Worm (Caenorhabditis elegans) whole organism, late embryonic: ENCODE measurements around the gene C18B2.2.

Source experiments
- C08G9.2 ChIP-seq: sonication (generic microtip); optimal IDR thresholded peaks from 2 replicates; lab custom pipeline; 2016; ENCODE audit warnings: mild to moderate bottlenecking, missing genetic modification characterization, moderate library complexity, missing compliant biosample characterization
- C38D4.7 ChIP-seq: fragments of 200-800 bp; sonication (Bioruptor generic); optimal IDR thresholded peaks from 2 replicates; lab custom pipeline; 2018; ENCODE audit warnings: mild to moderate bottlenecking, missing genetic modification characterization, moderate library complexity, missing compliant biosample characterization
- Y22D7AL.16 ChIP-seq: sonication (generic microtip); optimal IDR thresholded peaks from 2 replicates; lab custom pipeline; 2016; ENCODE audit warnings: missing genetic modification characterization, missing compliant biosample characterization
- ahr-1 ChIP-seq: sonication (generic microtip); optimal IDR thresholded peaks from 2 replicates; lab custom pipeline; 2016; ENCODE audit warnings: missing genetic modification characterization, missing compliant biosample characterization
- ama-1 ChIP-seq: fragments of 150-350 bp; optimal IDR thresholded peaks from 2 replicates; lab custom pipeline; 2014
- ceh-18 ChIP-seq: sonication (generic microtip); optimal IDR thresholded peaks from 2 replicates; lab custom pipeline; 2016; ENCODE audit warnings: missing genetic modification characterization, missing compliant biosample characterization
- ceh-19 ChIP-seq: fragments of 200-800 bp; sonication (Bioruptor generic); optimal IDR thresholded peaks from 2 replicates; lab custom pipeline; 2018; ENCODE audit warnings: mild to moderate bottlenecking, missing genetic modification characterization, missing compliant biosample characterization
- ceh-30 ChIP-seq: fragments of 150-350 bp; optimal IDR thresholded peaks from 2 replicates; lab custom pipeline; 2014; ENCODE audit warnings: missing biosample characterization, missing genetic modification characterization
- ceh-34 ChIP-seq: sonication (generic microtip); optimal IDR thresholded peaks from 2 replicates; lab custom pipeline; 2016; ENCODE audit warnings: mild to moderate bottlenecking, missing genetic modification characterization, missing compliant biosample characterization
- ceh-6 ChIP-seq: fragments of 200-800 bp; sonication (Bioruptor generic); optimal IDR thresholded peaks from 2 replicates; lab custom pipeline; 2018; ENCODE audit warnings: mild to moderate bottlenecking, missing genetic modification characterization, missing compliant biosample characterization
- che-1 ChIP-seq: sonication (generic microtip); optimal IDR thresholded peaks from 2 replicates; lab custom pipeline; 2016; ENCODE audit warnings: mild to moderate bottlenecking, missing genetic modification characterization, missing compliant biosample characterization
- dve-1 ChIP-seq: sonication (generic microtip); optimal IDR thresholded peaks from 2 replicates; lab custom pipeline; 2017; ENCODE audit warnings: antibody characterized with exemption, mild to moderate bottlenecking, missing genetic modification characterization, missing compliant biosample characterization
- elt-2 ChIP-seq: sonication (generic microtip); optimal IDR thresholded peaks from 2 replicates; lab custom pipeline; 2016; ENCODE audit warnings: missing genetic modification reagents, missing genetic modification characterization, missing compliant biosample characterization
- elt-4 ChIP-seq: sonication (generic microtip); optimal IDR thresholded peaks from 2 replicates; lab custom pipeline; 2016; ENCODE audit warnings: missing genetic modification characterization, missing compliant biosample characterization
- ets-4 ChIP-seq: sonication (generic microtip); optimal IDR thresholded peaks from 2 replicates; lab custom pipeline; 2016; ENCODE audit warnings: missing genetic modification characterization, missing compliant biosample characterization
- eyg-1 ChIP-seq: sonication (generic microtip); optimal IDR thresholded peaks from 2 replicates; lab custom pipeline; 2016; ENCODE audit warnings: missing genotype, missing genetic modification characterization, missing compliant biosample characterization
- fax-1 ChIP-seq: sonication (generic microtip); optimal IDR thresholded peaks from 2 replicates; lab custom pipeline; 2016; ENCODE audit warnings: missing genotype, missing genetic modification characterization, missing compliant biosample characterization
- fkh-10 ChIP-seq: fragments of 150-350 bp; optimal IDR thresholded peaks from 2 replicates; lab custom pipeline; 2014; ENCODE audit warnings: missing biosample characterization, missing genetic modification reagents, missing genetic modification characterization
- fkh-6 ChIP-seq: sonication (generic microtip); optimal IDR thresholded peaks from 2 replicates; lab custom pipeline; 2016; ENCODE audit warnings: missing genetic modification characterization, missing compliant biosample characterization
- gmeb-2 ChIP-seq: sonication (generic microtip); optimal IDR thresholded peaks from 2 replicates; lab custom pipeline; 2016; ENCODE audit warnings: missing genetic modification characterization, inconsistent platforms, missing compliant biosample characterization
- hlh-6 ChIP-seq: sonication (generic microtip); optimal IDR thresholded peaks from 2 replicates; lab custom pipeline; 2016; ENCODE audit warnings: missing genotype, missing genetic modification characterization, missing compliant biosample characterization
- hlh-8 ChIP-seq: sonication (generic microtip); optimal IDR thresholded peaks from 2 replicates; lab custom pipeline; 2016; ENCODE audit warnings: missing genotype, missing genetic modification characterization, missing compliant biosample characterization
- lin-11 ChIP-seq: fragments of 200-800 bp; sonication (Bioruptor generic); optimal IDR thresholded peaks from 2 replicates; lab custom pipeline; 2018; ENCODE audit warnings: mild to moderate bottlenecking, missing genetic modification characterization, missing compliant biosample characterization
- nfya-1 ChIP-seq: sonication (generic microtip); optimal IDR thresholded peaks from 2 replicates; lab custom pipeline; 2017; ENCODE audit warnings: missing genetic modification characterization, mild to moderate bottlenecking, missing compliant biosample characterization, antibody characterized with exemption, moderate library complexity
- odd-2 ChIP-seq: sonication (generic microtip); optimal IDR thresholded peaks from 2 replicates; lab custom pipeline; 2017; ENCODE audit warnings: antibody characterized with exemption, mild to moderate bottlenecking, missing genetic modification characterization, missing compliant biosample characterization
- pag-3 ChIP-seq: sonication (generic microtip); optimal IDR thresholded peaks from 2 replicates; lab custom pipeline; 2016; ENCODE audit warnings: missing compliant biosample characterization, missing genetic modification characterization, borderline replicate concordance
- pax-1 ChIP-seq: fragments of 150-350 bp; optimal IDR thresholded peaks from 2 replicates; lab custom pipeline; 2014; ENCODE audit warnings: missing biosample characterization, missing genetic modification characterization
- pha-2 ChIP-seq: sonication (generic microtip); optimal IDR thresholded peaks from 2 replicates; lab custom pipeline; 2017; ENCODE audit warnings: mild to moderate bottlenecking, missing genetic modification characterization, missing compliant biosample characterization
- pha-4 ChIP-seq: fragments of 150-350 bp; optimal IDR thresholded peaks from 2 replicates; lab custom pipeline; 2018; ENCODE audit warnings: missing biosample characterization, missing genetic modification reagents, missing genetic modification characterization
- pqm-1 ChIP-seq: sonication (generic microtip); optimal IDR thresholded peaks from 2 replicates; lab custom pipeline; 2016; ENCODE audit warnings: missing genetic modification characterization, missing compliant biosample characterization
- ref-2 ChIP-seq: sonication (generic microtip); optimal IDR thresholded peaks from 2 replicates; lab custom pipeline; 2016; ENCODE audit warnings: missing genetic modification characterization, missing compliant biosample characterization
- rnt-1 ChIP-seq: sonication (generic microtip); optimal IDR thresholded peaks from 2 replicates; lab custom pipeline; 2016; ENCODE audit warnings: missing genetic modification characterization, missing compliant biosample characterization
- tbx-2 ChIP-seq: sonication (generic microtip); optimal IDR thresholded peaks from 2 replicates; lab custom pipeline; 2016; ENCODE audit warnings: missing genetic modification characterization, missing compliant biosample characterization
- tbx-7 ChIP-seq: sonication (generic microtip); optimal IDR thresholded peaks from 2 replicates; lab custom pipeline; 2016; ENCODE audit warnings: missing genotype, missing genetic modification characterization, missing compliant biosample characterization

The C18B2.2 gene

DNA sequence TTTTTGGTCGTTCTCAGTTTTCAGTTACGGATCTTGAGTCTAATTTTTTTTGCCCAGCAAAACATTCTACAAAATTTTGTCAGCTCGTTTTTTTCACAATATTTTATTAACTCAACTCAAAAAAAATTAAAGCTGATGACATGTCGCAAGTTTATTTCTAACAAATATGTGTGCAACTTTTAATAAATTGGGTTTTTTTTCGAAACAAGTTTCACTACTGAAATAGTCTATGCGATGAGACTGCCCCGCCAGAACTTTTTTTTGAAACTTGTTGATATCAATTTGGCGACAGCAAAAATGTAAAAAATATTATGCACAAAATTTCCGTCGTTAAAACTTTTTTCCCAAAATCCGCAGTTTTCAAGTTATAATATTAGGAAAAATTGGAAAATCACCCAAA, at the start of gene C18B2.2:
Gene C18B2.2 (plus strand): TSS at position 301 of the 400 bp plus-strand sequence.
- TF ChIP-seq lin-11 (tag; lab: Kevin White, UChicago) (no peak), C38D4.7 (GFP tag; lab: Kevin White, UChicago) (no peak), pag-3 (tag; lab: Kevin White, UChicago) (no peak), tbx-2 (tag; lab: Kevin White, UChicago) (no peak), odd-2 (tag; lab: Kevin White, UChicago) (no peak), dve-1 (tag; lab: Kevin White, UChicago) (no peak)

- TF ChIP-seq ama-1 = no peak
- no peak for TF ChIP-seq C08G9.2 (tag; lab: Kevin White, UChicago)
- no peak for TF ChIP-seq ref-2
- no peak for TF ChIP-seq ceh-18 (tag; lab: Kevin White, UChicago)
- no peak for TF ChIP-seq nfya-1
- no peak for TF ChIP-seq elt-4 (tag; lab: Kevin White, UChicago)
- TF ChIP-seq ets-4 (tag; lab: Kevin White, UChicago) = no peak
- no peak for TF ChIP-seq odd-2 (tag; lab: Kevin White, UChicago)
- TF ChIP-seq tbx-2 (tag; lab: Kevin White, UChicago) = no peak
- no peak for TF ChIP-seq pax-1
Measured at ce11 chrX:3573482-3573881, 49.8 kb upstream of the C18B2.2 start, which contains the start of gene T27A10.5. Gene T27A10.5, minus strand, starts transcription at chrX:3573582.

DNA sequence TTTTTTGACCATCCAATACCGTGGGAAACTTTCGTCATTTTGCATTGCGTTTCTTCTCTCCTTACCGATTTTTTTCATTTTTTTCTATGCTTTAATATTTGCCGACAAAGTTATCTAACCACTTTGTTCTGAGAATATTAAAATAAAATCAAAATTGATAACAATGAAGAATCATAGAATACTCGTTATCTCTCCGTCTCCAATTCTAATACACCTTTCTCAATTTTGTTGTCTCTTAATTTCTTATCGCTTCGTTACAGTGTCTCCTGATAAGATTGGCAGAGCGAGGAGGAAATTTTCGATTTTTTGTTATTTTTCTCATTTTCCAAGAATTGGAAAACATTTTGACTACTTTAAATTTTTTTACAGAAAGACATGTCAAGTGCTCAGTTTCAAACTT, 47.0 kb upstream of the C18B2.2 start, which contains the start of gene ckc-1:
Gene ckc-1 (plus strand): TSS at position 368 of the 400 bp plus-strand sequence.
- no peak for TF ChIP-seq ceh-6
- no peak for TF ChIP-seq dve-1 (tag; lab: Kevin White, UChicago)
- no peak for TF ChIP-seq che-1 (tag; lab: Kevin White, UChicago)
- no peak for TF ChIP-seq pax-1
- TF ChIP-seq fax-1 (tag; lab: Kevin White, UChicago) = no peak
- TF ChIP-seq fkh-6 (tag; lab: Kevin White, UChicago) = no peak
- no peak for TF ChIP-seq ceh-30 (tag; lab: Kevin White, UChicago)
- no peak for TF ChIP-seq tbx-7
- peak; percentile 97 for TF ChIP-seq elt-2
- peak; percentile 37 for TF ChIP-seq pqm-1 (tag; lab: Kevin White, UChicago)

- TF ChIP-seq fax-1 (tag; lab: Kevin White, UChicago) (no peak), hlh-8 (tag; lab: Kevin White, UChicago) (no peak), fkh-10 (GFP tag; lab: Kevin White, UChicago) (no peak), ceh-19 (no peak), hlh-6 (no peak), ceh-34 (no peak), gmeb-2 (tag; lab: Kevin White, UChicago) (no peak), che-1 (tag; lab: Kevin White, UChicago) (no peak), ceh-18 (tag; lab: Kevin White, UChicago) (no peak), tbx-7 (no peak), eyg-1 (tag; lab: Kevin White, UChicago) (no peak), C38D4.7 (GFP tag; lab: Kevin White, UChicago) (no peak), rnt-1 (tag; lab: Kevin White, UChicago) (no peak), pha-2 (no peak), lin-11 (tag; lab: Kevin White, UChicago) (no peak), Y22D7AL.16 (tag; lab: Kevin White, UChicago) (no peak), pha-4 (no peak), pqm-1 (tag; lab: Kevin White, UChicago) (no peak), ahr-1 (tag; lab: Kevin White, UChicago) (no peak)
Measured at ce11 chrX:3581813-3582212, 41.4 kb upstream of the C18B2.2 start.

ce11 chrX:3583436-3583835, 39.8 kb upstream of the C18B2.2 start:
- TF ChIP-seq Y22D7AL.16 (tag; lab: Kevin White, UChicago) = no peak
